Fruit fly (Drosophila melanogaster): ENCODE measurements around the gene Ndc80.

Ndc80 gene

DNA sequence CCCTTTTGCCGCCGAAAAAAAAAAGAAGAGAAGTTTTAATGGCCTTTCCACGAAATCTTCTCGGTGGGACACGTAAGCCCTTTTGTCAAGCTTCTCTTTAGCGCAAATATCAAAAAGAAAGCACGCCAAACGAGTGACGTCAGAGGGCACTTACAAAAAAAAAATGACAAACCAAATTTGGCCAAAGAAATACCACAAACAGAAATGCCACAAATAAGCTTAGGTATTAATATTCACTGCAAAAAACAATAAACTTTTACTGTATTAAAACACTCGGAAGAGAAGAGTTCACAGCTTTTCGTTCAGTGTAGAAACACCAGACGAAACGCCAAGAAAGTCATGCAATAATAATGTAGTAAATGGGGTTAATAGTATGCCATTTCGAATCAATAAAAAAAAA lies 43.7 kb downstream of the Ndc80 start (continued):
- TF ChIP-seq Stat92E (GFP tag; optimal IDR thresholded peaks at IDR 0.05) (no peak), row (GFP tag; IDR thresholded peaks at IDR 0.05) (peak; percentile 55; the same call in 2 of the 3 replicates), dmrt99B (tag; optimal IDR thresholded peaks at IDR 0.05) (peak; percentile 47), Nf-YC (tag; optimal IDR thresholded peaks at IDR 0.05) (no peak), tx (GFP tag; optimal IDR thresholded peaks at IDR 0.05) (no peak), lola (GFP tag; optimal IDR thresholded peaks at IDR 0.05) (no peak), CG6689 (GFP tag; IDR thresholded peaks at IDR 0.05) (peak; percentile 34; the same call in 1 of the 2 replicates), CG34422 (GFP tag; IDR thresholded peaks at IDR 0.05) (no peak), CG7357 (GFP tag; IDR thresholded peaks at IDR 0.05) (no peak), MESR4 (GFP tag; optimal IDR thresholded peaks at IDR 0.05) (no peak), cwo (GFP tag; optimal IDR thresholded peaks at IDR 0.05) (no peak), HLH54F (GFP tag; optimal IDR thresholded peaks at IDR 0.05) (no peak), tio (GFP tag; optimal IDR thresholded peaks at IDR 0.05) (no peak), gcm (GFP tag; optimal IDR thresholded peaks at IDR 0.05) (no peak), CG12744 (GFP tag; optimal IDR thresholded peaks at IDR 0.05) (no peak), Drgx (GFP tag; IDR thresholded peaks at IDR 0.05) (peak; percentile 36; the same call in 1 of the 2 replicates), CG32532 (GFP tag; IDR thresholded peaks at IDR 0.05) (peak; percentile 53; the same call in 1 of the 2 replicates), CG30403 (GFP tag; optimal IDR thresholded peaks at IDR 0.05) (peak; percentile 25), D19B (GFP tag; optimal IDR thresholded peaks at IDR 0.05) (no peak), Myb (GFP tag; optimal IDR thresholded peaks at IDR 0.05) (no peak), CG1024 (GFP tag; IDR thresholded peaks at IDR 0.05) (no peak), Atf3 (GFP tag; optimal IDR thresholded peaks at IDR 0.05) (no peak), Lhr (GFP tag; optimal IDR thresholded peaks at IDR 0.05) (no peak), Usf (GFP tag; optimal IDR thresholded peaks at IDR 0.05) (no peak), Abd-B (GFP tag; optimal IDR thresholded peaks at IDR 0.05) (no peak), vfl (GFP tag; optimal IDR thresholded peaks at IDR 0.05) (no peak), CG11695 (GFP tag; IDR thresholded peaks at IDR 0.05) (peak; percentile 30; the same call in 1 of the 3 replicates), CG3407 (GFP tag; optimal IDR thresholded peaks at IDR 0.05) (no peak), sens-2 (GFP tag; IDR thresholded peaks at IDR 0.05) (no peak), Rx (GFP tag; IDR thresholded peaks at IDR 0.05) (no peak; the same call in 1 of the 2 replicates), ERR (GFP tag; optimal IDR thresholded peaks at IDR 0.05) (no peak), Oli (tag; optimal IDR thresholded peaks at IDR 0.05) (no peak), CG3065 (GFP tag; optimal IDR thresholded peaks at IDR 0.05) (no peak), CG14050 (GFP tag; IDR thresholded peaks at IDR 0.05) (peak; percentile 17; the same call in 1 of the 3 replicates), Dip2 (GFP tag; IDR thresholded peaks at IDR 0.05) (no peak), Neu2 (GFP tag; optimal IDR thresholded peaks at IDR 0.05; ENCODE audit: borderline replicate concordance) (no peak), cas (GFP tag; IDR thresholded peaks at IDR 0.05) (no peak), ftz-f1 (GFP tag; optimal IDR thresholded peaks at IDR 0.05) (no peak), wor (GFP tag; IDR thresholded peaks at IDR 0.05) (no peak), CG32767 (GFP tag; IDR thresholded peaks at IDR 0.05) (no peak), CG14710 (tag; optimal IDR thresholded peaks at IDR 0.05) (no peak), CG17186 (GFP tag; optimal IDR thresholded peaks at IDR 0.05) (no peak), CG15601 (tag; optimal IDR thresholded peaks at IDR 0.05) (no peak), CG17612 (GFP tag; IDR thresholded peaks at IDR 0.05) (no peak), Mad (GFP tag; optimal IDR thresholded peaks at IDR 0.05) (no peak), CG42726 (GFP tag; IDR thresholded peaks at IDR 0.05; ENCODE audit: partially characterized antibody) (no peak), Adf1 (GFP tag; IDR thresholded peaks at IDR 0.05) (no peak), sna (GFP tag; IDR thresholded peaks at IDR 0.05; ENCODE audit: partially characterized antibody) (no peak), BEAF-32 (GFP tag; optimal IDR thresholded peaks at IDR 0.05) (no peak), tgo (GFP tag; IDR thresholded peaks at IDR 0.05) (peak; percentile 48), Elba2 (GFP tag; optimal IDR thresholded peaks at IDR 0.05) (no peak)
